Worm (Caenorhabditis elegans): ENCODE results near the gene efhd-1.

The efhd-1 gene

DNA sequence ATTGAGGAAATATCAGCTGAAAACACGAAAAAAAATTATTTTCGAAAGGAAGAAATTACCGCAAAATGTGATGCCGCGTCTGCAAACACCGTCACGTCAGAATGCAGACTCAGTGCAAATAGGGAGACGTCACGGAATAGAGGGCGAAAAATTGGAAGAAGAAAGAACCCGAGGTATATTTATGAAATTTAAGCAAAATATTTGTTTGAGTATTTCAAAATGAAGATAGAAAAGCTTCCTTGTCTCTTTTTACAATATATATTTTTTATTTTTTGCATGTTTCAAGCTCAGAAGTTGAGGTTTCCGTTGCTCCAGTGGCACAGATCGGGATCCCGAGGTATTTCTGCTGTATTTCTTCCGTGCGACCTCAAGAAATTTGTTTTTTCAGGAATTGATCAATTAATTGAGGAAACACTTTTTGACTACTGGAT lies 34.8 kb upstream of the efhd-1 start, which contains the start of gene W03H9.2:
Gene W03H9.2 (minus strand): TSS at position 32 of the 431 bp plus-strand sequence.
- TF ChIP-seq nhr-6 (tag; optimal IDR thresholded peaks at IDR 0.05) (no peak), lsy-2 (tag; optimal IDR thresholded peaks at IDR 0.05) (peak in 1 of 2 experiments; percentile 71), nhr-42 (GFP tag; IDR thresholded peaks at IDR 0.05) (peak; percentile 45; the same call in 1 of the 2 replicates), F10B5.3 (tag; optimal IDR thresholded peaks at IDR 0.05) (no peak), ceh-82 (tag; optimal IDR thresholded peaks at IDR 0.05) (no peak), lin-29 (GFP tag; IDR thresholded peaks at IDR 0.05) (no peak), F44E2.7 (GFP tag; IDR thresholded peaks at IDR 0.05) (no peak), duxl-1 (tag; optimal IDR thresholded peaks at IDR 0.05; ENCODE audit: poor library complexity) (peak; percentile 25), saeg-2 (GFP tag; IDR thresholded peaks at IDR 0.05) (no peak), unc-130 (GFP tag; optimal IDR thresholded peaks at IDR 0.05) (peak; percentile 58), ces-1 (GFP tag; optimal IDR thresholded peaks at IDR 0.05) (no peak), F37D6.2 (tag; optimal IDR thresholded peaks at IDR 0.05) (peak; percentile 59), nhr-76 (tag; optimal IDR thresholded peaks at IDR 0.05) (no peak), nhr-11 (tag; optimal IDR thresholded peaks at IDR 0.05) (no peak), daf-19 (GFP tag; conservative IDR thresholded peaks at IDR 0.05) (no peak), skn-1 (tag; optimal IDR thresholded peaks at IDR 0.05) (no peak), aha-1 (tag) (no peak), zfp-2 (tag; optimal IDR thresholded peaks at IDR 0.05) (no peak), tag-97 (GFP tag; IDR thresholded peaks at IDR 0.05) (no peak), lir-3 (tag; optimal IDR thresholded peaks at IDR 0.05) (peak; percentile 41), ceh-44 (GFP tag; IDR thresholded peaks at IDR 0.05) (peak; percentile 22; the same call in 1 of the 2 replicates), T26A8.4 (GFP tag; IDR thresholded peaks at IDR 0.05) (no peak), ZK337.2 (GFP tag; IDR thresholded peaks at IDR 0.05) (no peak), hlh-30 (tag; optimal IDR thresholded peaks at IDR 0.05; ENCODE audit: insufficient read depth) (no peak), hif-1 (tag; optimal IDR thresholded peaks at IDR 0.05) (peak in 1 of 2 experiments; percentile 90), Y48G9A.11 (GFP tag; IDR thresholded peaks at IDR 0.05) (no peak), hlh-11 (tag; optimal IDR thresholded peaks at IDR 0.05) (peak; percentile 49), madf-9 (GFP tag; conservative IDR thresholded peaks at IDR 0.05) (peak; percentile 50; the same call in 1 of the 2 replicates), hmg-1.1 (GFP tag; IDR thresholded peaks at IDR 0.05) (peak; percentile 85), aly-2 (tag; optimal IDR thresholded peaks at IDR 0.05) (no peak), mdl-1 (tag; optimal IDR thresholded peaks at IDR 0.05) (no peak), ctbp-1 (GFP tag; IDR thresholded peaks at IDR 0.05) (0 out of 2 replicates have a peak, but pooled peaks have one; percentile 40), rbr-2 (tag; optimal IDR thresholded peaks at IDR 0.05) (peak; percentile 65), daf-16 (GFP tag; optimal IDR thresholded peaks at IDR 0.05) (no peak), daf-16 (tag; optimal IDR thresholded peaks at IDR 0.05) (peak; percentile 9), ama-1 (optimal IDR thresholded peaks at IDR 0.05) (no peak), lin-13 (GFP tag; optimal IDR thresholded peaks at IDR 0.05) (peak; percentile 18), ceh-28 (tag; optimal IDR thresholded peaks at IDR 0.05) (no peak), nhr-25 (tag; optimal IDR thresholded peaks at IDR 0.05; ENCODE audit: borderline replicate concordance, insufficient read depth) (no peak), daf-8 (GFP tag; IDR thresholded peaks at IDR 0.05) (no peak), dmd-9 (GFP tag; IDR thresholded peaks at IDR 0.05) (peak; percentile 76), nhr-41 (GFP tag; IDR thresholded peaks at IDR 0.05) (no peak), dve-1 (tag; optimal IDR thresholded peaks at IDR 0.05; ENCODE audit: insufficient read depth) (no peak), unc-39 (tag; optimal IDR thresholded peaks at IDR 0.05) (no peak), nhr-77 (tag; optimal IDR thresholded peaks at IDR 0.05) (peak; percentile 75), dpl-1 (GFP tag; optimal IDR thresholded peaks at IDR 0.05) (peak; percentile 81), mep-1 (tag; optimal IDR thresholded peaks at IDR 0.05) (no peak), lim-7 (GFP tag; IDR thresholded peaks at IDR 0.05) (no peak), ZK546.5 (tag; optimal IDR thresholded peaks at IDR 0.05) (no peak), pqm-1 (tag; optimal IDR thresholded peaks at IDR 0.05) (no peak), nhr-10 (tag; optimal IDR thresholded peaks at IDR 0.05) (no peak), R02D3.7 (tag; optimal IDR thresholded peaks at IDR 0.05) (no peak), zip-2 (tag; optimal IDR thresholded peaks at IDR 0.05) (no peak)
